Worm (Caenorhabditis elegans): ENCODE data around the gene W06F12.3.

ce11 chrIII:13755689-13756088 lies 20.9 kb downstream of the W06F12.3 start, which contains the start of gene toca-2:
- no peak for TF ChIP-seq hsf-1 (GFP tag; IDR thresholded peaks at IDR 0.05)
- no peak for TF ChIP-seq ceh-27 (GFP tag; optimal IDR thresholded peaks at IDR 0.05)
- TF ChIP-seq attf-5 (GFP tag; optimal IDR thresholded peaks at IDR 0.05): no peak
- TF ChIP-seq F10E7.11 (tag; optimal IDR thresholded peaks at IDR 0.05): no peak
- TF ChIP-seq mcd-1 (GFP tag; IDR thresholded peaks at IDR 0.05): no peak
- peak; percentile 64 for TF ChIP-seq madf-8 (GFP tag; conservative IDR thresholded peaks at IDR 0.05)
- no peak for TF ChIP-seq B0035.1 (tag; optimal IDR thresholded peaks at IDR 0.05)
- TF ChIP-seq ama-1 (optimal IDR thresholded peaks at IDR 0.05): no peak
- no peak for TF ChIP-seq ama-1 (GFP tag; optimal IDR thresholded peaks at IDR 0.05)
- TF ChIP-seq egl-44 (GFP tag; IDR thresholded peaks at IDR 0.05): no peak

All from whole organism, young adult.